Fruit fly (Drosophila melanogaster): Measurements from ENCODE around the gene Rrp6.

Rrp6 gene

DNA sequence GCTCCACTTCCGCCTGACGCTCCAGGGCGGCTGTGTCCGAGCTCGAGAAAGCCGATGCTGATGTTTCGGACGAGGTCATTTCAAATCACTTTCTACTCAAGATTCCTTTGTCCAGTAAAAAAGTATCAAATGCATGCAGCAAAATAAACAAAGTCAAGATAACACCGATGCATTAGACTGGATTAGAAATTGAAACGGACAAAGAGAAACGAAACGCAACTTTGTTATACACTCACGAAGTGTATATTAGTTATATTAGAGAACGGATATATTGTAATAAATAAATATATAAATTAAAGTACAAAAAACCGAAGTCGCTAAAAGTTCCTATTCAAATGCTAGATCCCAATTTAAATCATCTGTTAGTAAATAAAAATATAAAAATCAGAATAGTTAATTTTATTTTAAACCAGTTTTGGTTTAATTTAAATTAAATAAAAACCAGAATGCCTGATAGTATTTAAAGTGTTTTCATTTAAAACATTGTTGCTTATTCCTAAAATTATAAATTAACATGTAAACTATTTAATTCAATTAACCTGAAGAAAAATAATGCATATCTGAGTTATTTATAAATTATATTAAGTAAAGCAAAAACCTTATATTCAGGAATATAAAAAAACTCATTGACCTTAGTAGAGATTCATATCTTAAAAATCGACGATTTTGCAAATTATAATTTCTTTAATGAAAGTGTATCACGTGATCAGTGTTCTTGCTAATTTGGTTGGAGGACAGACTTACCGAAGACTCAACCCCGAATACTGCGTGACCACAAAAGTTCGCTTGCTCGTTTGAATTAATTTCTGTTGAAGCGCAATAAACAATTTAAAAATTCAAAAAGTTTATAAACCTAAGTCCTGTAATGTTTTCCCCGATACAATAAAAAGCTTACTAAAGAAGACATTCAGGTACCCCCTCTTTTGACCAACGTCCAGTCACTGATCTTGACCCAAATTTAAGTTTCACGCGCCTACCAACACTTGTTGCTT is 8.0 kb upstream of the Rrp6 start, which contains the start of gene Dph2 (continued):
- TF ChIP-seq p53 (GFP tag; optimal IDR thresholded peaks at IDR 0.05) (peak; percentile 14), sens (GFP tag) (peak; percentile 89), CG4360 (GFP tag; IDR thresholded peaks at IDR 0.05) (no peak), lola (GFP tag; optimal IDR thresholded peaks at IDR 0.05) (peak in 1 of 3 experiments; percentile 73), Sin3A (optimal IDR thresholded peaks at IDR 0.05) (peak; percentile 53), MBD-R2 (GFP tag; IDR thresholded peaks at IDR 0.05) (peak; percentile 67), slou (GFP tag; optimal IDR thresholded peaks at IDR 0.05) (no peak), CG12071 (GFP tag; optimal IDR thresholded peaks at IDR 0.05) (no peak), CG5953 (GFP tag; IDR thresholded peaks at IDR 0.05) (peak; percentile 73), Hr3 (GFP tag; optimal IDR thresholded peaks at IDR 0.05) (peak; percentile 84), CG17829 (tag; optimal IDR thresholded peaks at IDR 0.05) (peak; percentile 86), slbo (GFP tag; IDR thresholded peaks at IDR 0.05) (peak; percentile 93), tap (tag; optimal IDR thresholded peaks at IDR 0.05) (peak; percentile 82), CG6175 (GFP tag; IDR thresholded peaks at IDR 0.05) (0 out of 3 replicates have a peak, but pooled peaks have one; percentile 42), ap (GFP tag; IDR thresholded peaks at IDR 0.05) (peak; percentile 84), ssp (GFP tag; IDR thresholded peaks at IDR 0.05) (peak; percentile 78), CG16815 (GFP tag; optimal IDR thresholded peaks at IDR 0.05) (peak; percentile 18), ATbp (GFP tag; optimal IDR thresholded peaks at IDR 0.05) (no peak), CG7556 (GFP tag; optimal IDR thresholded peaks at IDR 0.05) (peak; percentile 40), BtbVII (GFP tag; optimal IDR thresholded peaks at IDR 0.05) (no peak), CG13296 (GFP tag; optimal IDR thresholded peaks at IDR 0.05) (peak; percentile 72), az2 (GFP tag; optimal IDR thresholded peaks at IDR 0.05) (peak; percentile 47), CG8281 (tag; optimal IDR thresholded peaks at IDR 0.05) (peak; percentile 25), CG9609 (GFP tag; optimal IDR thresholded peaks at IDR 0.05) (peak; percentile 3), CG11456 (GFP tag; IDR thresholded peaks at IDR 0.05) (peak; percentile 76), Xrp1 (GFP tag; IDR thresholded peaks at IDR 0.05) (peak; percentile 83), CG33557 (GFP tag; optimal IDR thresholded peaks at IDR 0.05) (peak; percentile 55), gem (tag; optimal IDR thresholded peaks at IDR 0.05) (peak; percentile 92), gfzf (GFP tag; optimal IDR thresholded peaks at IDR 0.05) (peak; percentile 61), CG10565 (GFP tag; optimal IDR thresholded peaks at IDR 0.05) (no peak), cg (GFP tag; optimal IDR thresholded peaks at IDR 0.05) (no peak), crp (GFP tag; optimal IDR thresholded peaks at IDR 0.05) (no peak), ERR (GFP tag; optimal IDR thresholded peaks at IDR 0.05) (no peak), danr (GFP tag; IDR thresholded peaks at IDR 0.05) (peak; percentile 47; the same call in 1 of the 2 replicates), CG17568 (GFP tag; optimal IDR thresholded peaks at IDR 0.05) (no peak), Oli (tag; optimal IDR thresholded peaks at IDR 0.05) (peak; percentile 63), Asciz (GFP tag; optimal IDR thresholded peaks at IDR 0.05) (peak; percentile 38), CG2120 (GFP tag; optimal IDR thresholded peaks at IDR 0.05) (peak; percentile 51), fd64A (GFP tag; optimal IDR thresholded peaks at IDR 0.05) (no peak), pzg (GFP tag; optimal IDR thresholded peaks at IDR 0.05) (peak; percentile 58), gcm (GFP tag; optimal IDR thresholded peaks at IDR 0.05) (peak; percentile 83), hkb (optimal IDR thresholded peaks at IDR 0.05) (no peak), hkb (GFP tag; IDR thresholded peaks at IDR 0.05) (peak; percentile 82), CG18764 (GFP tag; optimal IDR thresholded peaks at IDR 0.05) (peak; percentile 32), CTCF (GFP tag; optimal IDR thresholded peaks at IDR 0.05) (peak; percentile 65), klu (GFP tag; IDR thresholded peaks at IDR 0.05) (peak; percentile 40; the same call in 1 of the 2 replicates), ci (GFP tag; IDR thresholded peaks at IDR 0.05) (peak; percentile 75), chinmo (GFP tag; IDR thresholded peaks at IDR 0.05; ENCODE audit: partially characterized antibody) (0 out of 4 replicates have a peak, but pooled peaks have one; percentile 25), scrt (GFP tag; optimal IDR thresholded peaks at IDR 0.05) (peak; percentile 25)
